Worm (Caenorhabditis elegans) whole organism, L2 larva: Measurements from ENCODE around the gene nhr-119.

Experiments used
- C34F6.9 ChIP-seq: fragments of 150-350 bp; optimal IDR thresholded peaks from 2 replicates; lab custom pipeline; 2014; ENCODE audit warnings: missing biosample characterization, missing genetic modification characterization
- F13H6.1 ChIP-seq: sonication (generic microtip); optimal IDR thresholded peaks from 2 replicates; lab custom pipeline; 2016; ENCODE audit warnings: missing genetic modification characterization, missing compliant biosample characterization
- Y55F3AM.14 ChIP-seq: fragments of 200-800 bp; sonication (Bioruptor generic); optimal IDR thresholded peaks from 2 replicates; lab custom pipeline; 2018; ENCODE audit warnings: mild to moderate bottlenecking, missing genetic modification characterization, missing compliant biosample characterization
- ZK546.5 ChIP-seq: sonication (generic microtip); optimal IDR thresholded peaks from 2 replicates; lab custom pipeline; 2017; ENCODE audit warnings: missing biosample characterization, missing genetic modification characterization
- alr-1 ChIP-seq: fragments of 150-350 bp; optimal IDR thresholded peaks from 2 replicates; lab custom pipeline; 2014; ENCODE audit warnings: missing biosample characterization, missing genetic modification characterization
- aly-2 ChIP-seq: fragments of 150-350 bp; optimal IDR thresholded peaks from 2 replicates; lab custom pipeline; 2014; ENCODE audit warnings: missing biosample characterization, missing genetic modification characterization
- ama-1 ChIP-seq: fragments of 150-350 bp; optimal IDR thresholded peaks from 2 replicates; lab custom pipeline; 2018; ENCODE audit warnings: inconsistent platforms
- blmp-1 ChIP-seq: sonication (generic microtip); optimal IDR thresholded peaks from 2 replicates; lab custom pipeline; 2017; ENCODE audit warnings: missing genetic modification characterization, mild to moderate bottlenecking, missing compliant biosample characterization, antibody characterized with exemption, moderate library complexity; ENCODE audit not compliant: insufficient read depth
- ceh-16 ChIP-seq: fragments of 150-350 bp; optimal IDR thresholded peaks from 2 replicates; lab custom pipeline; 2014; ENCODE audit warnings: missing biosample characterization, missing genetic modification characterization
- ceh-82 ChIP-seq: fragments of 150-350 bp; optimal IDR thresholded peaks from 2 replicates; lab custom pipeline; 2014; ENCODE audit warnings: missing biosample characterization, missing genetic modification characterization
- crh-2 ChIP-seq: sonication (generic microtip); optimal IDR thresholded peaks from 2 replicates; lab custom pipeline; 2017; ENCODE audit warnings: missing biosample characterization, missing genetic modification characterization
- dmd-4 ChIP-seq: sonication (generic microtip); optimal IDR thresholded peaks from 2 replicates; lab custom pipeline; 2017; ENCODE audit warnings: missing biosample characterization, missing genetic modification characterization
- egl-27 ChIP-seq: sonication (generic microtip); optimal IDR thresholded peaks from 3 replicates; lab custom pipeline; 2017; ENCODE audit warnings: missing biosample characterization, missing genetic modification reagents, missing genetic modification characterization
- elt-1 ChIP-seq: fragments of 150-350 bp; optimal IDR thresholded peaks from 2 replicates; lab custom pipeline; 2014; ENCODE audit warnings: missing biosample characterization, missing genetic modification characterization
- elt-3 ChIP-seq: sonication (generic microtip); optimal IDR thresholded peaks from 2 replicates; lab custom pipeline; 2017; ENCODE audit warnings: missing biosample characterization, missing genetic modification characterization
- fos-1 ChIP-seq: fragments of 150-350 bp; optimal IDR thresholded peaks from 2 replicates; lab custom pipeline; 2014; ENCODE audit warnings: missing biosample characterization, missing genetic modification characterization
- gmeb-1 ChIP-seq: fragments of 150-350 bp; optimal IDR thresholded peaks from 2 replicates; lab custom pipeline; 2014; ENCODE audit warnings: missing biosample characterization, missing genetic modification characterization
- lin-13 ChIP-seq: fragments of 150-350 bp; optimal IDR thresholded peaks from 2 replicates; lab custom pipeline; 2014; ENCODE audit warnings: missing biosample characterization, missing genetic modification reagents, missing genetic modification characterization
- lin-39 ChIP-seq: fragments of 150-350 bp; optimal IDR thresholded peaks from 2 replicates; lab custom pipeline; 2014; ENCODE audit warnings: missing biosample characterization, missing genetic modification reagents, missing genetic modification characterization
- lsy-2 ChIP-seq, 2 experiments: fragments of 150-350 bp in 1 of 2; sonication (generic microtip) in 1 of 2; optimal IDR thresholded peaks; 2 replicates each; lab custom pipeline; 2014 to 2017; ENCODE audit warnings: missing biosample characterization in 2 of 2, missing genetic modification characterization in 2 of 2
- mab-5 ChIP-seq: fragments of 150-350 bp; optimal IDR thresholded peaks from 2 replicates; lab custom pipeline; 2014; ENCODE audit warnings: missing biosample characterization, missing genetic modification characterization
- mdl-1 ChIP-seq, 2 experiments: fragments of 150-350 bp in 1 of 2; sonication (generic microtip) in 1 of 2; optimal IDR thresholded peaks; 2 replicates each; lab custom pipeline; 2017; ENCODE audit warnings: missing biosample characterization in 2 of 2, missing genetic modification characterization in 2 of 2
- nhr-10 ChIP-seq: sonication (generic microtip); optimal IDR thresholded peaks from 2 replicates; lab custom pipeline; 2017; ENCODE audit warnings: missing biosample characterization, missing genetic modification characterization
- nhr-11 ChIP-seq: fragments of 150-350 bp; optimal IDR thresholded peaks from 2 replicates; lab custom pipeline; 2014; ENCODE audit warnings: missing biosample characterization, missing genetic modification characterization
- nhr-12 ChIP-seq: fragments of 150-350 bp; optimal IDR thresholded peaks from 2 replicates; lab custom pipeline; 2014; ENCODE audit warnings: missing biosample characterization, missing genetic modification characterization
- nhr-129 ChIP-seq: fragments of 150-350 bp; optimal IDR thresholded peaks from 2 replicates; lab custom pipeline; 2014; ENCODE audit warnings: missing biosample characterization, missing genetic modification characterization
- nhr-23 ChIP-seq: fragments of 150-350 bp; optimal IDR thresholded peaks from 2 replicates; lab custom pipeline; 2014; ENCODE audit warnings: missing biosample characterization, missing genetic modification reagents, missing genetic modification characterization
- nhr-237 ChIP-seq: fragments of 150-350 bp; optimal IDR thresholded peaks from 2 replicates; lab custom pipeline; 2014; ENCODE audit warnings: missing biosample characterization, missing genetic modification characterization
- nhr-25 ChIP-seq: fragments of 150-350 bp; sonication (generic microtip); optimal IDR thresholded peaks from 3 replicates; lab custom pipeline; 2014; ENCODE audit warnings: missing biosample characterization, missing genetic modification characterization
- nhr-6 ChIP-seq: fragments of 150-350 bp; optimal IDR thresholded peaks from 2 replicates; lab custom pipeline; 2014; ENCODE audit warnings: missing biosample characterization, missing genetic modification characterization
- nhr-77 ChIP-seq: fragments of 150-350 bp; optimal IDR thresholded peaks from 2 replicates; lab custom pipeline; 2014; ENCODE audit warnings: missing biosample characterization, missing genetic modification characterization
- peb-1 ChIP-seq: fragments of 150-350 bp; optimal IDR thresholded peaks from 2 replicates; lab custom pipeline; 2014; ENCODE audit warnings: missing biosample characterization, missing genetic modification characterization
- sem-4 ChIP-seq: fragments of 150-350 bp; optimal IDR thresholded peaks from 2 replicates; lab custom pipeline; 2014; ENCODE audit warnings: missing biosample characterization, missing genetic modification reagents, missing genetic modification characterization
- sma-3 ChIP-seq: sonication (generic microtip); optimal IDR thresholded peaks from 2 replicates; lab custom pipeline; 2016; ENCODE audit warnings: missing genetic modification reagents, missing genetic modification characterization, missing compliant biosample characterization
- sma-9 ChIP-seq, 2 experiments: fragments of 150-350 bp in 1 of 2; sonication (generic microtip) in 1 of 2; optimal IDR thresholded peaks; 2 replicates each; lab custom pipeline; 2014 to 2016; ENCODE audit warnings: missing genetic modification characterization in 2 of 2, mild to moderate bottlenecking in 1 of 2, missing biosample characterization in 1 of 2, missing compliant biosample characterization in 1 of 2, missing genetic modification reagents in 1 of 2, moderate library complexity in 1 of 2
- unc-39 ChIP-seq: fragments of 150-350 bp; optimal IDR thresholded peaks from 2 replicates; lab custom pipeline; 2014; ENCODE audit warnings: missing biosample characterization, missing genetic modification characterization
- unc-55 ChIP-seq: fragments of 150-350 bp; sonication (generic microtip); optimal IDR thresholded peaks from 3 replicates; lab custom pipeline; 2014; ENCODE audit warnings: missing biosample characterization, missing genetic modification reagents, missing genetic modification characterization
- unc-62 ChIP-seq: fragments of 150-350 bp; optimal IDR thresholded peaks from 2 replicates; lab custom pipeline; 2014; ENCODE audit warnings: missing biosample characterization, missing genetic modification reagents, missing genetic modification characterization
- zag-1 ChIP-seq: fragments of 150-350 bp; optimal IDR thresholded peaks from 2 replicates; lab custom pipeline; 2014; ENCODE audit warnings: missing biosample characterization, missing genetic modification characterization
- ztf-1 ChIP-seq: fragments of 200-800 bp; sonication (Bioruptor generic); conservative IDR thresholded peaks from 2 replicates; pipeline ENCODE4 v1.3.6; 2022; ENCODE audit warnings: missing genetic modification characterization, missing compliant biosample characterization
- ztf-11 ChIP-seq: sonication (generic microtip); optimal IDR thresholded peaks from 2 replicates; lab custom pipeline; 2017; ENCODE audit warnings: missing biosample characterization, missing genetic modification characterization
- ztf-4 ChIP-seq: fragments of 150-350 bp; optimal IDR thresholded peaks from 2 replicates; lab custom pipeline; 2014; ENCODE audit warnings: missing biosample characterization, missing genetic modification characterization

The nhr-119 gene

DNA sequence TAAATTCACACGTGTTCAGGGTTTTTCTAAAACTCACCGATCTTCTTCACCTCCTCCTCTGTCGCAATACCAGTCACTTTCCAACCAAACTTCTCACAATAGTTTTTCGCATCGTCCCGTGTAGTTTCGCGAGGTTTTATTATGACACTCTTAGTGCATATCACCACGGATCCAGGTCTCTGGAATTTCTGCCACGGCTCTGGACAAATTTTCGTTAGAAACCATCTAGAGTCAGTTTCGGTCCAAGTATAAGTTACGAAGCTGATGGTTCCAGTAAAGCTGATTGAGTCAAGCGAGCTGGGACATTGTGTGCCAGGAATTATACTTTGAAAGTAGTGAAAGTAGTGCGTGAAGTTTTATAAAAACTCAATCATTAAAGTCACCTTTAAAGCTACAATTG is 44.0 kb downstream of the nhr-119 start:
- TF ChIP-seq nhr-12 (tag; lab: Kevin White, UChicago): no peak
- TF ChIP-seq elt-1: no peak
- TF ChIP-seq nhr-77 (tag; lab: Kevin White, UChicago): no peak
- no peak for TF ChIP-seq nhr-237 (tag; lab: Kevin White, UChicago)
- TF ChIP-seq sma-3 (GFP tag; lab: Kevin White, UChicago): no peak
- TF ChIP-seq ZK546.5 (tag; lab: Kevin White, UChicago): no peak
- no peak for TF ChIP-seq aly-2
- no peak for TF ChIP-seq crh-2 (tag; lab: Kevin White, UChicago)
- no peak for TF ChIP-seq sma-9 (GFP tag; optimal IDR thresholded peaks at IDR 0.05; lab: Kevin White, UChicago)
- TF ChIP-seq sma-9 (tag; optimal IDR thresholded peaks at IDR 0.05; lab: Kevin White, UChicago): no peak
- TF ChIP-seq nhr-10 (tag; lab: Kevin White, UChicago): no peak
- no peak for TF ChIP-seq mdl-1 (tag; optimal IDR thresholded peaks at IDR 0.05; lab: Kevin White, UChicago)
- no peak for TF ChIP-seq fos-1 (tag; lab: Kevin White, UChicago)
- no peak for TF ChIP-seq lin-13 (GFP tag; lab: Kevin White, UChicago)
- TF ChIP-seq ceh-16 (tag; lab: Kevin White, UChicago): no peak
- TF ChIP-seq blmp-1 (tag; lab: Kevin White, UChicago): no peak
- TF ChIP-seq ztf-11 (tag; lab: Kevin White, UChicago): no peak

DNA sequence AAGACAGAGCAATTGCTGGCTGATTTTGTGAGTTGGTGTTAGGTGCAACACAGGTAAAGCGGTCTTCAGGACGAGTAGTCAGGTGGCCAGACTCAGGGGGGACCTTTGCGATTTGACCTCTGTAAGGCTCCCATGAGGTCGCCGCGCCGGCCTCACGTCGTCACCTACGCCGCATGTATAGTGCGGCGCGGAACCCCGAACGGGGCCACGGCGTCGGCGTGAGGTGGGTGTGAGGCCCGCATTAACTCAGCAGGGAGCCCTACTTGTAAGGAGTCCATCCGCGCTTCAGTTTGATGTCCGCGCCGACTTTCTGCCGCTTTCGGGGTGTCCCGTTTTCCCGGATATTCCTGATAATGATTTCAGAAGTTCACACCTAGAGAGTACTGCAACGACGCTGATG is 45.8 kb downstream of the nhr-119 start:
- TF ChIP-seq elt-1: no peak
- no peak for TF ChIP-seq lsy-2 (tag; optimal IDR thresholded peaks at IDR 0.05; lab: Kevin White, UChicago)
- no peak for TF ChIP-seq F13H6.1 (tag; lab: Kevin White, UChicago)
- TF ChIP-seq elt-3 (tag; lab: Kevin White, UChicago): no peak
- TF ChIP-seq alr-1 (tag; lab: Kevin White, UChicago): no peak
- no peak for TF ChIP-seq ztf-4 (tag; lab: Kevin White, UChicago)
- no peak for TF ChIP-seq mab-5
- TF ChIP-seq nhr-25 (tag; lab: Kevin White, UChicago): no peak
- TF ChIP-seq ztf-1 (GFP tag; lab: Robert Waterston, UW): no peak
- no peak for TF ChIP-seq nhr-6 (tag; lab: Kevin White, UChicago)
- TF ChIP-seq unc-55 (GFP tag; lab: Kevin White, UChicago): no peak

DNA sequence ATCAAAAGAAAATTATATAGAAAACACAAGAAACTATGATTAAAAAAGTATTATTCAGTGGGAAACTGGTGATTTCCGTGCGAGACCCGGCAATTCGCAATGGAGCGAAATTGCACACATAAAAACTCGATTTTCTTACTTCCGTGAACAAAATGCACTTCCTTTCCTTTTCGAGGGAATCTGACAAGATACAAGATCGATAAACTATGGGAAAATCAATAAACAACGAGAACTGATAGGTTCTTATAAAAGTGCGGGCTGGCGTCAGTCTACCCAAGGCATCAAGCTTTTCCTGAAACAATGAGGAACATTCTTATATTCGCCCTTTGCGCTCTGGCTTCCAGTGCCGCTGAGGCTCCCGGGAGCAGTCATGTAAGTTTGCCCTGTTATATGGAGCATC is 47.4 kb downstream of the nhr-119 start, which contains the start of gene F29A7.3:
Gene F29A7.3, plus strand, starts transcription at position 301 of the 400 bp plus-strand sequence.
- TF ChIP-seq C34F6.9 (tag; lab: Kevin White, UChicago): no peak
- TF ChIP-seq mdl-1 (tag; optimal IDR thresholded peaks at IDR 0.05; lab: Kevin White, UChicago): no peak
- TF ChIP-seq nhr-10 (tag; lab: Kevin White, UChicago): no peak
- TF ChIP-seq ztf-11 (tag; lab: Kevin White, UChicago): no peak
- no peak for TF ChIP-seq peb-1
- TF ChIP-seq nhr-6 (tag; lab: Kevin White, UChicago): no peak
- no peak for TF ChIP-seq unc-39 (tag; lab: Kevin White, UChicago)
- TF ChIP-seq F13H6.1 (tag; lab: Kevin White, UChicago): no peak
- no peak for TF ChIP-seq mab-5
- no peak for TF ChIP-seq nhr-12 (tag; lab: Kevin White, UChicago)
- TF ChIP-seq ceh-16 (tag; lab: Kevin White, UChicago): no peak
- no peak for TF ChIP-seq ztf-1 (GFP tag; lab: Robert Waterston, UW)
- TF ChIP-seq alr-1 (tag; lab: Kevin White, UChicago): no peak
- TF ChIP-seq nhr-11 (tag; lab: Kevin White, UChicago): no peak
- no peak for TF ChIP-seq lin-13 (GFP tag; lab: Kevin White, UChicago)
- TF ChIP-seq ama-1 (lab: Kevin White, UChicago): no peak
- no peak for TF ChIP-seq gmeb-1
- no peak for TF ChIP-seq nhr-23 (tag; lab: Kevin White, UChicago)
- TF ChIP-seq sma-9 (GFP tag; optimal IDR thresholded peaks at IDR 0.05; lab: Kevin White, UChicago): no peak
- no peak for TF ChIP-seq sma-9 (tag; optimal IDR thresholded peaks at IDR 0.05; lab: Kevin White, UChicago)

DNA sequence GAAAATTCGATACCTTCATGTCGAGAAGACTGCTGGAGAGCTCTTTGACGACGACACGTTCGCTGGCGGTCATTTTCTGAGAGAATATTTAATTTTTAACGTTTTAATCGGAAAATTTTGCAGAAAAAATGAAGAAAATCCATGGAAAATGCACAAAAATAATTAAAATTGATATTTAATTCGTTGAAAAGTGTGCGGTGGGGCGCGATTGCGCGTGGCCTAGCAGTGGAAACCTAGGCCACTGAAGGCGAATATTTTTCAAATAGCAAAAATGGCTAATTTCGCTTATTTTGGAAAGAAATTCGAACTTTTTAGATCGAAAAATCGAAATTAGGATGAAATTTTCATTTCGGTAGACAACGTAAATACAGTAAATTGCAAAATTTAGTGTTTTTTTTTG is 47.9 kb downstream of the nhr-119 start, which contains the start of gene F29A7.6:
Gene F29A7.6, minus strand, starts transcription at position 76 of the 400 bp plus-strand sequence.
- peak in 1 of 2 experiments; percentile 49 for TF ChIP-seq lsy-2 (tag; optimal IDR thresholded peaks at IDR 0.05; lab: Kevin White, UChicago)
- TF ChIP-seq nhr-129: peak; percentile 1
- no peak for TF ChIP-seq lin-13 (GFP tag; lab: Kevin White, UChicago)
- TF ChIP-seq nhr-12 (tag; lab: Kevin White, UChicago): no peak
- TF ChIP-seq aly-2: no peak
- TF ChIP-seq zag-1 (tag; lab: Kevin White, UChicago): no peak
- TF ChIP-seq dmd-4 (tag; lab: Kevin White, UChicago): no peak
- TF ChIP-seq sem-4 (tag; lab: Kevin White, UChicago): no peak
- peak; percentile 66 for TF ChIP-seq sma-3 (GFP tag; lab: Kevin White, UChicago)
- TF ChIP-seq unc-55 (GFP tag; lab: Kevin White, UChicago): peak; percentile 57
- TF ChIP-seq lin-39 (tag; lab: Kevin White, UChicago): no peak
- peak; percentile 3 for TF ChIP-seq mab-5
- no peak for TF ChIP-seq nhr-25 (tag; lab: Kevin White, UChicago)
- TF ChIP-seq blmp-1 (tag; lab: Kevin White, UChicago): no peak
- TF ChIP-seq nhr-6 (tag; lab: Kevin White, UChicago): no peak
- TF ChIP-seq egl-27 (tag; lab: Kevin White, UChicago): no peak
- no peak for TF ChIP-seq Y55F3AM.14 (GFP tag; lab: Kevin White, UChicago)
- peak; percentile 65 for TF ChIP-seq gmeb-1
- peak; percentile 32 for TF ChIP-seq crh-2 (tag; lab: Kevin White, UChicago)
- TF ChIP-seq ceh-82 (tag; lab: Kevin White, UChicago): no peak
- TF ChIP-seq fos-1 (tag; lab: Kevin White, UChicago): no peak
- TF ChIP-seq alr-1 (tag; lab: Kevin White, UChicago): no peak
- TF ChIP-seq peb-1: no peak
- TF ChIP-seq sma-9 (GFP tag; optimal IDR thresholded peaks at IDR 0.05; lab: Kevin White, UChicago): peak; percentile 66
- no peak for TF ChIP-seq sma-9 (tag; optimal IDR thresholded peaks at IDR 0.05; lab: Kevin White, UChicago)
- TF ChIP-seq nhr-10 (tag; lab: Kevin White, UChicago): no peak
- no peak for TF ChIP-seq ztf-1 (GFP tag; lab: Robert Waterston, UW)
- TF ChIP-seq mdl-1 (tag; optimal IDR thresholded peaks at IDR 0.05; lab: Kevin White, UChicago): no peak
- TF ChIP-seq unc-62 (GFP tag; lab: Kevin White, UChicago): no peak
- TF ChIP-seq nhr-11 (tag; lab: Kevin White, UChicago): no peak
- TF ChIP-seq elt-1: no peak
